Fruit fly (Drosophila melanogaster) whole organism, embryonic: Measurements from ENCODE around the gene SCaMC.

Source experiments
- Atf6 ChIP-seq: fragments of 200-800 bp; sonication (Bioruptor generic); IDR thresholded peaks from 2 replicates; pipeline ENCODE4 v1.3.6; 2022; ENCODE audit warnings: missing biosample characterization, missing genetic modification characterization
- Bgb ChIP-seq: fragments of 200-800 bp; sonication (Bioruptor generic); IDR thresholded peaks from 2 replicates; pipeline ENCODE4 v1.3.6; 2022; ENCODE audit warnings: missing biosample characterization, missing genetic modification characterization; ENCODE audit not compliant: partially characterized antibody
- CG12942 ChIP-seq: fragments of 200-800 bp; sonication (Bioruptor generic); optimal IDR thresholded peaks from 3 replicates; lab custom pipeline; 2016; ENCODE audit warnings: missing biosample characterization, missing genetic modification characterization
- CG13296 ChIP-seq: fragments of 200-800 bp; sonication (Bioruptor generic); optimal IDR thresholded peaks from 3 replicates; lab custom pipeline; 2018; ENCODE audit warnings: missing biosample characterization, mild to moderate bottlenecking, missing genetic modification characterization
- CG13775 ChIP-seq: fragments of 200-800 bp; sonication (Bioruptor generic); optimal IDR thresholded peaks from 3 replicates; lab custom pipeline; 2017; ENCODE audit warnings: missing biosample characterization, mild to moderate bottlenecking, missing genetic modification characterization
- CG18764 ChIP-seq: fragments of 200-800 bp; sonication (Bioruptor generic); optimal IDR thresholded peaks from 3 replicates; lab custom pipeline; 2016; ENCODE audit warnings: missing biosample characterization, missing genetic modification characterization
- CG2116 ChIP-seq: fragments of 200-800 bp; sonication (Bioruptor generic); optimal IDR thresholded peaks from 3 replicates; lab custom pipeline; 2018; ENCODE audit warnings: missing biosample characterization, mild to moderate bottlenecking, missing genetic modification characterization
- CG2129 ChIP-seq: fragments of 200-800 bp; sonication (Bioruptor generic); IDR thresholded peaks from 2 replicates; pipeline ENCODE4 v1.3.6; 2022; ENCODE audit warnings: missing biosample characterization, missing genetic modification characterization; ENCODE audit not compliant: partially characterized antibody
- CG3726 ChIP-seq: fragments of 200-800 bp; sonication (Bioruptor generic); IDR thresholded peaks from 3 replicates; pipeline ENCODE4, ENCODE4 v1.3.6; 2022; ENCODE audit warnings: missing biosample characterization, missing genetic modification characterization
- CG4404 ChIP-seq: fragments of 200-800 bp; sonication (Bioruptor generic); IDR thresholded peaks from 2 replicates; pipeline ENCODE4 v1.3.6; 2022; ENCODE audit warnings: missing biosample characterization, missing genetic modification characterization
- CG8765 ChIP-seq: fragments of 200-800 bp; sonication (Bioruptor generic); IDR thresholded peaks from 2 replicates; pipeline ENCODE4 v1.3.6; 2022; ENCODE audit warnings: missing biosample characterization, missing genetic modification characterization
- CG9215 ChIP-seq: fragments of 200-800 bp; sonication (Bioruptor generic); IDR thresholded peaks from 2 replicates; pipeline ENCODE4 v1.3.6; 2022; ENCODE audit warnings: missing biosample characterization, missing genetic modification characterization
- CG9727 ChIP-seq: fragments of 200-800 bp; sonication (Bioruptor generic); optimal IDR thresholded peaks from 3 replicates; lab custom pipeline; 2017; ENCODE audit warnings: missing biosample characterization, mild to moderate bottlenecking, missing genetic modification characterization
- CG9797 ChIP-seq: fragments of 200-800 bp; sonication (Bioruptor generic); optimal IDR thresholded peaks from 3 replicates; lab custom pipeline; 2018; ENCODE audit warnings: missing biosample characterization, mild to moderate bottlenecking, missing genetic modification characterization
- CG9876 ChIP-seq: fragments of 200-800 bp; sonication (Bioruptor generic); optimal IDR thresholded peaks from 2 replicates; lab custom pipeline; 2016; ENCODE audit warnings: missing biosample characterization, missing genetic modification characterization
- CG9932 ChIP-seq: fragments of 200-800 bp; sonication (Bioruptor generic); IDR thresholded peaks from 2 replicates; pipeline ENCODE4 v1.3.6; 2022; ENCODE audit warnings: missing biosample characterization, missing genetic modification characterization
- CoRest ChIP-seq: fragments of 200-800 bp; sonication (Bioruptor generic); optimal IDR thresholded peaks from 3 replicates; lab custom pipeline; 2018; ENCODE audit warnings: missing biosample characterization, mild to moderate bottlenecking, missing genetic modification characterization, moderate library complexity
- D ChIP-seq, 2 experiments: fragments of 200-800 bp in 1 of 2; fragments of >200 bp in 1 of 2; sonication (Bioruptor generic) in 1 of 2; optimal IDR thresholded peaks; 2 replicates in 1 of 2; 3 replicates in 1 of 2; lab custom pipeline; 2017; ENCODE audit warnings: mild to moderate bottlenecking in 1 of 2, missing biosample characterization in 1 of 2, missing genetic modification characterization in 1 of 2, missing genetic modification reagents in 1 of 2
- Deaf1 ChIP-seq: fragments of 200-800 bp; optimal IDR thresholded peaks from 3 replicates; lab custom pipeline; 2019; ENCODE audit warnings: missing biosample characterization, mild to moderate bottlenecking, missing genetic modification characterization, moderate library complexity
- Elba2 ChIP-seq: fragments of 200-800 bp; sonication (Bioruptor generic); optimal IDR thresholded peaks from 3 replicates; lab custom pipeline; 2016; ENCODE audit warnings: missing biosample characterization, missing genetic modification characterization
- Ets65A ChIP-seq: fragments of 200-800 bp; sonication (Bioruptor generic); peaks from one replicate; lab custom pipeline; 2016; ENCODE audit warnings: missing biosample characterization, missing genetic modification characterization
- GATAe ChIP-seq: fragments of 200-800 bp; sonication (Bioruptor generic); conservative IDR thresholded peaks from 2 replicates; pipeline ENCODE4 v1.3.6; 2022; ENCODE audit warnings: missing biosample characterization, missing genetic modification characterization
- Hand ChIP-seq: fragments of 200-800 bp; sonication (Bioruptor generic); optimal IDR thresholded peaks from 2 replicates; lab custom pipeline; 2017; ENCODE audit warnings: mild to moderate bottlenecking, missing biosample characterization, missing genetic modification reagents, missing genetic modification characterization
- Hr3 ChIP-seq: fragments of 200-800 bp; sonication (Bioruptor generic); optimal IDR thresholded peaks from 3 replicates; lab custom pipeline; 2016; ENCODE audit warnings: missing biosample characterization, missing genetic modification characterization
- Myb ChIP-seq: fragments of 200-800 bp; sonication (Bioruptor generic); optimal IDR thresholded peaks from 2 replicates; lab custom pipeline; 2016; ENCODE audit warnings: missing biosample characterization, missing genetic modification characterization
- PHDP ChIP-seq: fragments of 200-800 bp; sonication (Bioruptor generic); optimal IDR thresholded peaks from 3 replicates; lab custom pipeline; 2018; ENCODE audit warnings: missing biosample characterization, mild to moderate bottlenecking, missing genetic modification characterization, moderate library complexity
- Sox100B ChIP-seq: fragments of 200-800 bp; sonication (Bioruptor generic); optimal IDR thresholded peaks from 3 replicates; lab custom pipeline; 2018; ENCODE audit warnings: missing biosample characterization, mild to moderate bottlenecking, missing genetic modification characterization
- Sry-β ChIP-seq: fragments of 200-800 bp; sonication (Bioruptor generic); optimal IDR thresholded peaks from 2 replicates; lab custom pipeline; 2018; ENCODE audit warnings: missing biosample characterization, mild to moderate bottlenecking, missing genetic modification characterization, moderate library complexity
- Tbp ChIP-seq: fragments of >200 bp; optimal IDR thresholded peaks from 2 replicates; lab custom pipeline; 2018; ENCODE audit warnings: missing biosample characterization, missing genetic modification characterization
- bsh ChIP-seq, 2 experiments: fragments of 200-800 bp; sonication (Bioruptor generic); optimal IDR thresholded peaks; 2 replicates each; lab custom pipeline; 2017 to 2018; ENCODE audit warnings: mild to moderate bottlenecking in 2 of 2, missing biosample characterization in 2 of 2, missing genetic modification characterization in 2 of 2, moderate library complexity in 1 of 2
- ci ChIP-seq: fragments of 200-800 bp; sonication (Bioruptor generic); IDR thresholded peaks from 3 replicates; pipeline ENCODE4 v1.3.6; 2022; ENCODE audit warnings: missing biosample characterization, missing genetic modification characterization
- dimm ChIP-seq: fragments of 200-800 bp; sonication (Bioruptor generic); IDR thresholded peaks from 2 replicates; pipeline ENCODE4 v1.3.6; 2022; ENCODE audit warnings: missing biosample characterization, missing genetic modification characterization
- dmrt99B ChIP-seq: fragments of 200-800 bp; sonication (Bioruptor generic); optimal IDR thresholded peaks from 2 replicates; lab custom pipeline; 2018; ENCODE audit warnings: missing biosample characterization, mild to moderate bottlenecking, missing genetic modification characterization, moderate library complexity
- fd64A ChIP-seq: fragments of 200-800 bp; sonication (Bioruptor generic); optimal IDR thresholded peaks from 3 replicates; lab custom pipeline; 2018; ENCODE audit warnings: missing biosample characterization, mild to moderate bottlenecking, missing genetic modification characterization
- gcm ChIP-seq: fragments of 200-800 bp; sonication (Bioruptor generic); optimal IDR thresholded peaks from 2 replicates; lab custom pipeline; 2019; ENCODE audit warnings: missing biosample characterization, mild to moderate bottlenecking, missing genetic modification characterization, moderate library complexity
- grn ChIP-seq: fragments of 200-800 bp; sonication (Bioruptor generic); optimal IDR thresholded peaks from 3 replicates; lab custom pipeline; 2017; ENCODE audit warnings: missing biosample characterization, missing genetic modification characterization
- gro ChIP-seq: fragments of 200-800 bp; sonication (Bioruptor generic); optimal IDR thresholded peaks from 2 replicates; lab custom pipeline; 2016; ENCODE audit warnings: missing biosample characterization, missing genetic modification characterization
- hth ChIP-seq: fragments of >200 bp; optimal IDR thresholded peaks from 2 replicates; lab custom pipeline; 2017; ENCODE audit warnings: inconsistent platforms
- inv ChIP-seq: fragments of 200-800 bp; sonication (Bioruptor generic); IDR thresholded peaks from 2 replicates; pipeline ENCODE4 v1.3.6; 2022; ENCODE audit warnings: missing biosample characterization, missing genetic modification characterization; ENCODE audit not compliant: partially characterized antibody
- klu ChIP-seq: fragments of 200-800 bp; sonication (Bioruptor generic); IDR thresholded peaks from 2 replicates; pipeline ENCODE4 v1.3.6; 2022; ENCODE audit warnings: missing biosample characterization, missing genetic modification characterization
- nmo ChIP-seq: fragments of 200-800 bp; sonication (Bioruptor generic); optimal IDR thresholded peaks from 2 replicates; lab custom pipeline; 2018; ENCODE audit warnings: missing biosample characterization, mild to moderate bottlenecking, missing genetic modification characterization, moderate library complexity
- org-1 ChIP-seq: fragments of 200-800 bp; sonication (Bioruptor generic); optimal IDR thresholded peaks from 2 replicates; lab custom pipeline; 2017; ENCODE audit warnings: missing biosample characterization, missing genetic modification characterization
- pfk ChIP-seq: fragments of 200-800 bp; sonication (Bioruptor generic); optimal IDR thresholded peaks from 2 replicates; lab custom pipeline; 2018; ENCODE audit warnings: missing biosample characterization, mild to moderate bottlenecking, missing genetic modification characterization, moderate library complexity
- psq ChIP-seq: fragments of 200-800 bp; sonication (Bioruptor generic); optimal IDR thresholded peaks from 2 replicates; lab custom pipeline; 2017; ENCODE audit warnings: missing biosample characterization, missing genetic modification characterization
- ranshi ChIP-seq: fragments of 200-800 bp; sonication (Bioruptor generic); IDR thresholded peaks from 2 replicates; pipeline ENCODE4 v1.3.6; 2022; ENCODE audit warnings: missing biosample characterization, missing genetic modification characterization
- shn ChIP-seq: fragments of 200-800 bp; sonication (Bioruptor generic); optimal IDR thresholded peaks from 3 replicates; lab custom pipeline; 2016; ENCODE audit warnings: missing biosample characterization, missing genetic modification characterization
- tap ChIP-seq: fragments of 200-800 bp; optimal IDR thresholded peaks from 3 replicates; lab custom pipeline; 2019; ENCODE audit warnings: missing biosample characterization, mild to moderate bottlenecking, missing genetic modification characterization, moderate library complexity
- tll ChIP-seq, 2 experiments: fragments of 200-800 bp in 1 of 2; fragments of >200 bp in 1 of 2; sonication (Bioruptor generic) in 1 of 2; optimal IDR thresholded peaks; 2 replicates each; lab custom pipeline; 2017 to 2019; ENCODE audit warnings: missing biosample characterization in 2 of 2, missing genetic modification characterization in 2 of 2, mild to moderate bottlenecking in 1 of 2, moderate library complexity in 1 of 2
- usp ChIP-seq: fragments of >200 bp; optimal IDR thresholded peaks from 2 replicates; lab custom pipeline; 2017; ENCODE audit warnings: missing biosample characterization, missing genetic modification characterization

Gene SCaMC

dm6 chr3L:12456916-12457662, 42.4 kb upstream of the SCaMC start (continued):
- TF ChIP-seq CG3726: no peak; the same call in 2 of the 3 replicates
- peak; percentile 80 for TF ChIP-seq PHDP (tag; lab: Kevin White, UChicago)
- TF ChIP-seq gcm (GFP tag; lab: Kevin White, UChicago): peak; percentile 87
- TF ChIP-seq pfk (GFP tag; lab: Kevin White, UChicago): no peak
- peak; percentile 78 for TF ChIP-seq Hr3 (GFP tag; lab: Kevin White, UChicago)
- TF ChIP-seq GATAe (GFP tag; lab: Robert Waterston, UW): no peak
- TF ChIP-seq psq (GFP tag; lab: Kevin White, UChicago): peak; percentile 41
- no peak for TF ChIP-seq dimm (GFP tag; lab: Robert Waterston, UW)
- TF ChIP-seq CG9932 (GFP tag; lab: Robert Waterston, UW): no peak
- no peak for TF ChIP-seq Elba2 (GFP tag; lab: Kevin White, UChicago)
- 0 out of 2 replicates have a peak, but pooled peaks have one; percentile 32 for TF ChIP-seq ranshi
- no peak for TF ChIP-seq gro (GFP tag; lab: Kevin White, UChicago)
- TF ChIP-seq ci (GFP tag; lab: Robert Waterston, UW): no peak
- peak in 1 of 2 experiments; percentile 8 for TF ChIP-seq tll (GFP tag; optimal IDR thresholded peaks at IDR 0.05; lab: Kevin White, UChicago)
- TF ChIP-seq CG9215 (GFP tag; lab: Robert Waterston, UW): no peak
- peak; percentile 81 for TF ChIP-seq CG13775 (GFP tag; lab: Kevin White, UChicago)
- no peak for TF ChIP-seq inv (GFP tag; lab: Robert Waterston, UW)
- no peak for TF ChIP-seq D (optimal IDR thresholded peaks at IDR 0.05; lab: Kevin White, UChicago)
- peak; percentile 88 for TF ChIP-seq D (GFP tag; optimal IDR thresholded peaks at IDR 0.05; lab: Kevin White, UChicago)
- TF ChIP-seq CG4404 (GFP tag; lab: Robert Waterston, UW): peak; percentile 64
- no peak for TF ChIP-seq CG9876
- TF ChIP-seq usp (GFP tag; lab: Kevin White, UChicago): no peak
- TF ChIP-seq klu: peak; percentile 21; the same call in 1 of the 2 replicates
- TF ChIP-seq CG18764 (GFP tag; lab: Kevin White, UChicago): peak; percentile 70
- peak; percentile 49 for TF ChIP-seq CG13296 (GFP tag; lab: Kevin White, UChicago)
- TF ChIP-seq CoRest (tag; lab: Kevin White, UChicago): peak; percentile 92
- TF ChIP-seq CG8765 (GFP tag; lab: Robert Waterston, UW): no peak
- TF ChIP-seq CG9727 (GFP tag; lab: Kevin White, UChicago): peak; percentile 93
- TF ChIP-seq nmo (GFP tag; lab: Kevin White, UChicago): peak; percentile 94
- no peak for TF ChIP-seq Hand (GFP tag; lab: Kevin White, UChicago)
- TF ChIP-seq Sox100B (GFP tag; lab: Kevin White, UChicago): peak; percentile 93
- TF ChIP-seq Bgb: no peak
- peak; percentile 49 for TF ChIP-seq Sry-β (GFP tag; lab: Kevin White, UChicago)
- peak; percentile 90 for TF ChIP-seq dmrt99B (tag; lab: Kevin White, UChicago)
- TF ChIP-seq Atf6 (GFP tag; lab: Robert Waterston, UW): peak; percentile 42; the same call in 1 of the 2 replicates
- TF ChIP-seq tap (tag; lab: Kevin White, UChicago): peak; percentile 71
- TF ChIP-seq hth: no peak
- no peak for TF ChIP-seq Ets65A
- TF ChIP-seq fd64A (GFP tag; lab: Kevin White, UChicago): no peak
- peak; percentile 44 for TF ChIP-seq CG2116 (GFP tag; lab: Kevin White, UChicago)
- TF ChIP-seq grn (GFP tag; lab: Kevin White, UChicago): no peak
- TF ChIP-seq bsh (GFP tag; optimal IDR thresholded peaks at IDR 0.05; lab: Kevin White, UChicago): peak in 1 of 2 experiments; percentile 91
- peak; percentile 48 for TF ChIP-seq Deaf1 (tag; lab: Kevin White, UChicago)
- no peak for TF ChIP-seq CG9797 (GFP tag; lab: Kevin White, UChicago)
- TF ChIP-seq shn (GFP tag; lab: Kevin White, UChicago): no peak
- TF ChIP-seq Myb (GFP tag; lab: Kevin White, UChicago): no peak
- peak; percentile 71 for TF ChIP-seq org-1
- peak; percentile 58 for TF ChIP-seq CG12942
- TF ChIP-seq CG2129: no peak
- TF ChIP-seq Tbp (GFP tag; lab: Kevin White, UChicago): no peak
